Worm (Caenorhabditis elegans) whole organism, mixed stage, embryonic: Measurements from ENCODE around the gene R74.2.

Source experiments
- elt-1 ChIP-seq: sonication (generic microtip); optimal IDR thresholded peaks from 2 replicates; lab custom pipeline; 2017; ENCODE audit warnings: missing genetic modification characterization, mild to moderate bottlenecking, missing compliant biosample characterization, antibody characterized with exemption, moderate library complexity, borderline replicate concordance; ENCODE audit not compliant: insufficient read depth
- elt-3 ChIP-seq: fragments of 150-350 bp; optimal IDR thresholded peaks from 2 replicates; lab custom pipeline; 2014; ENCODE audit warnings: missing biosample characterization, missing genetic modification characterization
- lsy-2 ChIP-seq: fragments of 150-350 bp; optimal IDR thresholded peaks from 2 replicates; lab custom pipeline; 2014; ENCODE audit warnings: missing biosample characterization, missing genetic modification characterization
- unc-39 ChIP-seq: fragments of 150-350 bp; optimal IDR thresholded peaks from 2 replicates; lab custom pipeline; 2014; ENCODE audit warnings: missing biosample characterization, missing genetic modification characterization
- unc-62 ChIP-seq: fragments of 150-350 bp; optimal IDR thresholded peaks from 2 replicates; lab custom pipeline; 2014; ENCODE audit warnings: missing biosample characterization, missing genetic modification reagents, missing genetic modification characterization

ce11 chrIII:4194349-4195110, 6.6 kb downstream of the R74.2 start:
- no peak for TF ChIP-seq elt-3 (tag; lab: Kevin White, UChicago)
- TF ChIP-seq elt-1 (tag; lab: Kevin White, UChicago): no peak
- TF ChIP-seq lsy-2 (tag; lab: Kevin White, UChicago): no peak
- TF ChIP-seq unc-62 (GFP tag; lab: Kevin White, UChicago): no peak
- no peak for TF ChIP-seq unc-39 (tag; lab: Kevin White, UChicago)
